Worm (Caenorhabditis elegans): ENCODE data around the gene jmjd-5.

DNA sequence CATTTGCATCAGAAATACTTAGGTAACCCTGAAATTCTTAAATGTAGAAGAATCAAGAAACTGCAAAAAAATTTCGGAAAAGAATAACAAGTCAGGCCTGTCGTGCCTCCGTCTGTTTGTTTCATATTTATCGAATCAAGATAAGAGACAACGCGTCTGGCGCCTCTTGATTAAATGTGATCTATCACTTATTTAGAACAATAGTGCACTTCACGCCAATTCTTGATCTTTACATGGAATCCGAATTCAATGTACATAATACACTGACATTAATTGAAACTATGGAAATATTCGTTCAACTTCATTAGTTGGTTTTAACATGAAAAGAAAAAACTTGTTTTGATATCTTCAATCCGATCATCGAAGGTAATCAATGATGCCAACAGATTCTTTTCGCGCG is 4.8 kb upstream of the jmjd-5 start, which contains the start of gene mboa-2:
- TF ChIP-seq nhr-77 (tag; optimal IDR thresholded peaks at IDR 0.05) (no peak), snpc-4 (tag; optimal IDR thresholded peaks at IDR 0.05) (no peak), ceh-82 (tag; optimal IDR thresholded peaks at IDR 0.05) (no peak), R02D3.7 (tag; optimal IDR thresholded peaks at IDR 0.05) (no peak)
